Worm (Caenorhabditis elegans) whole organism, L2 larva: ENCODE results near the gene srj-40.

Source experiments
- F13H6.1 ChIP-seq: sonication (generic microtip); optimal IDR thresholded peaks from 2 replicates; lab custom pipeline; 2016; ENCODE audit warnings: missing genetic modification characterization, missing compliant biosample characterization
- aly-2 ChIP-seq: fragments of 150-350 bp; optimal IDR thresholded peaks from 2 replicates; lab custom pipeline; 2014; ENCODE audit warnings: missing biosample characterization, missing genetic modification characterization
- egl-27 ChIP-seq: sonication (generic microtip); optimal IDR thresholded peaks from 3 replicates; lab custom pipeline; 2017; ENCODE audit warnings: missing biosample characterization, missing genetic modification reagents, missing genetic modification characterization
- lin-11 ChIP-seq: fragments of 150-350 bp; sonication (generic microtip); optimal IDR thresholded peaks from 2 replicates; lab custom pipeline; 2014; ENCODE audit warnings: missing biosample characterization, missing genetic modification characterization, inconsistent platforms, mixed read lengths
- mdl-1 ChIP-seq, 2 experiments: fragments of 150-350 bp in 1 of 2; sonication (generic microtip) in 1 of 2; optimal IDR thresholded peaks; 2 replicates each; lab custom pipeline; 2017; ENCODE audit warnings: missing biosample characterization in 2 of 2, missing genetic modification characterization in 2 of 2
- unc-55 ChIP-seq: fragments of 150-350 bp; sonication (generic microtip); optimal IDR thresholded peaks from 3 replicates; lab custom pipeline; 2014; ENCODE audit warnings: missing biosample characterization, missing genetic modification reagents, missing genetic modification characterization
- ztf-11 ChIP-seq: sonication (generic microtip); optimal IDR thresholded peaks from 2 replicates; lab custom pipeline; 2017; ENCODE audit warnings: missing biosample characterization, missing genetic modification characterization

ce11 chrV:4122415-4122814 is 20.7 kb downstream of the srj-40 start, which contains the start of gene phat-5:
- TF ChIP-seq lin-11 (tag; lab: Kevin White, UChicago) (no peak), egl-27 (tag; lab: Kevin White, UChicago) (no peak), unc-55 (GFP tag; lab: Kevin White, UChicago) (no peak), ztf-11 (tag; lab: Kevin White, UChicago) (no peak), mdl-1 (tag; optimal IDR thresholded peaks at IDR 0.05; lab: Kevin White, UChicago) (no peak), aly-2 (tag; lab: Kevin White, UChicago) (no peak), F13H6.1 (tag; lab: Kevin White, UChicago) (no peak)
